Worm (Caenorhabditis elegans) whole organism, L1 larva: ENCODE results near the gene bath-15.

Experiments used
- F16B12.6 ChIP-seq: fragments of 150-350 bp; optimal IDR thresholded peaks from 2 replicates; lab custom pipeline; 2014; ENCODE audit warnings: missing biosample characterization, missing genetic modification characterization
- efl-1 ChIP-seq, 4 experiments: fragments of 150-350 bp; optimal IDR thresholded peaks in 3 of 4; peaks in 1 of 4; 1 replicate in 1 of 4; 2 replicates in 3 of 4; lab custom pipeline; 2014; ENCODE audit warnings: missing biosample characterization in 2 of 4, missing genetic modification characterization in 2 of 4, missing genetic modification reagents in 2 of 4
- elt-2 ChIP-seq: sonication (generic microtip); optimal IDR thresholded peaks from 2 replicates; lab custom pipeline; 2016; ENCODE audit warnings: missing genetic modification characterization, mild to moderate bottlenecking, inconsistent platforms, missing compliant biosample characterization, missing genetic modification reagents
- elt-3 ChIP-seq, 6 experiments: fragments of 150-350 bp in 1 of 6; sonication (generic microtip); optimal IDR thresholded peaks; 2 replicates each; lab custom pipeline; 2017 to 2018; ENCODE audit warnings: missing biosample characterization in 6 of 6, missing genetic modification characterization in 6 of 6, inconsistent platforms in 1 of 6
- lin-13 ChIP-seq: fragments of 150-350 bp; optimal IDR thresholded peaks from 2 replicates; lab custom pipeline; 2014; ENCODE audit warnings: missing biosample characterization, missing genetic modification reagents, missing genetic modification characterization
- lin-14 ChIP-seq: fragments of 200-800 bp; sonication (Bioruptor generic); optimal IDR thresholded peaks from 2 replicates; lab custom pipeline; 2018; ENCODE audit warnings: mild to moderate bottlenecking, missing genetic modification characterization, moderate library complexity, missing compliant biosample characterization
- lin-15B ChIP-seq: fragments of 150-350 bp; sonication (generic microtip); optimal IDR thresholded peaks from 3 replicates; lab custom pipeline; 2014; ENCODE audit warnings: missing biosample characterization, missing genetic modification characterization
- nhr-11 ChIP-seq: fragments of 150-350 bp; optimal IDR thresholded peaks from 2 replicates; lab custom pipeline; 2014; ENCODE audit warnings: missing biosample characterization, missing genetic modification characterization
- nhr-237 ChIP-seq: fragments of 150-350 bp; optimal IDR thresholded peaks from 2 replicates; lab custom pipeline; 2014; ENCODE audit warnings: missing biosample characterization, missing genetic modification characterization
- nhr-28 ChIP-seq: fragments of 150-350 bp; optimal IDR thresholded peaks from 2 replicates; lab custom pipeline; 2014; ENCODE audit warnings: missing biosample characterization, missing genetic modification characterization
- skn-1 ChIP-seq: fragments of 150-350 bp; optimal IDR thresholded peaks from 2 replicates; lab custom pipeline; 2014; ENCODE audit warnings: missing biosample characterization, missing genetic modification characterization
- sox-4 ChIP-seq: sonication (generic microtip); optimal IDR thresholded peaks from 2 replicates; lab custom pipeline; 2016; ENCODE audit warnings: missing genetic modification characterization, missing compliant biosample characterization
- unc-62 ChIP-seq: fragments of 150-350 bp; optimal IDR thresholded peaks from 2 replicates; lab custom pipeline; 2014; ENCODE audit warnings: missing biosample characterization, missing genetic modification reagents, missing genetic modification characterization
- ztf-11 ChIP-seq, 2 experiments: sonication (generic microtip); optimal IDR thresholded peaks; 2 replicates each; lab custom pipeline; 2016 to 2017; ENCODE audit warnings: missing genetic modification characterization in 2 of 2, missing biosample characterization in 1 of 2, missing compliant biosample characterization in 1 of 2

DNA sequence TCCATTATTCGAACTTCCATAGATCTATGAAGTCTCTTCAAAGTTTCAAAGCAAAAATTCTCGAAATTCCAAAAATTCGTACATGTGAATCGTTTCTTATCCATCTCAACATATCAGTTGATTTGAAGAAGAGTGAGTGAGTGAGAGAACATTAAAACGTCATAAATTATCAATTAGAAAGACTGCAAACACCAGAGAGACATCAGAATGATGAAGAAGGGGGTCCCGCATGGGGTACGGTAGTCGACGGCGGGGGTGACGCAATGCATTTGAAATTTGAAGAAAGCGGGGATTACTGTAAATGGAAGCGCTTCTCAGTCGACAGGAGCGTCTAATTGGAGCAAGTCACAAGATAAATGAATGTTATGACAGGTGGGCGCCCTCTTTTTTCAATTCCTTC, 14.7 kb upstream of the bath-15 start:
- TF ChIP-seq efl-1 (optimal IDR thresholded peaks at IDR 0.05; lab: Kevin White, UChicago) (no peak), efl-1 (GFP tag; optimal IDR thresholded peaks at IDR 0.05 in 1 of 2; lab: Kevin White, UChicago) (peak in 1 of 2 experiments; percentile 64), F16B12.6 (no peak), unc-62 (GFP tag; lab: Kevin White, UChicago) (no peak), lin-14 (GFP tag; lab: Kevin White, UChicago) (peak; percentile 56), sox-4 (tag; lab: Kevin White, UChicago) (no peak), ztf-11 (tag; optimal IDR thresholded peaks at IDR 0.05; lab: Kevin White, UChicago) (peak in 1 of 2 experiments; percentile 16), lin-15B (tag; lab: Kevin White, UChicago) (no peak), skn-1 (no peak), lin-13 (no peak), elt-2 (tag; lab: Kevin White, UChicago) (no peak), nhr-28 (tag; lab: Kevin White, UChicago) (no peak), nhr-237 (no peak), nhr-11 (tag; lab: Kevin White, UChicago) (no peak), elt-3 (tag; optimal IDR thresholded peaks at IDR 0.05; lab: Kevin White, UChicago) (no peak)
